Fruit fly (Drosophila melanogaster) whole organism, wandering third instar larva: ENCODE data around the gene Cpn.

ENCODE experiments used
- OdsH ChIP-seq: fragments of 200-800 bp; sonication (Bioruptor generic); optimal IDR thresholded peaks from 2 replicates; lab custom pipeline; 2016; ENCODE audit warnings: missing biosample characterization, mild to moderate bottlenecking, missing genetic modification characterization
- fru ChIP-seq: fragments of 200-800 bp; sonication (Bioruptor generic); optimal IDR thresholded peaks from 3 replicates; lab custom pipeline; 2016; ENCODE audit warnings: missing biosample characterization, mild to moderate bottlenecking, missing genetic modification characterization
- h ChIP-seq: fragments of 200-800 bp; sonication (Bioruptor generic); optimal IDR thresholded peaks from 3 replicates; lab custom pipeline; 2016; ENCODE audit warnings: missing biosample characterization, mild to moderate bottlenecking, missing genetic modification characterization
- sage ChIP-seq: fragments of 200-800 bp; sonication (Bioruptor generic); optimal IDR thresholded peaks from 2 replicates; lab custom pipeline; 2016; ENCODE audit warnings: missing biosample characterization, mild to moderate bottlenecking, missing genetic modification characterization

dm6 chr3R:12166086-12166485, at the start of gene Cpn:
- no peak for TF ChIP-seq OdsH (GFP tag; lab: Kevin White, UChicago)
- no peak for TF ChIP-seq fru (GFP tag; lab: Kevin White, UChicago)
- no peak for TF ChIP-seq h (GFP tag; lab: Kevin White, UChicago)
- no peak for TF ChIP-seq sage (GFP tag; lab: Kevin White, UChicago)
